Worm (Caenorhabditis elegans) whole organism, L4/young adult: ENCODE data around the gene H20E11.3.

Experiments
- W03F9.2 ChIP-seq: fragments of 150-350 bp; optimal IDR thresholded peaks from 2 replicates; lab custom pipeline; 2014; ENCODE audit warnings: missing biosample characterization, missing genetic modification characterization
- dao-5 ChIP-seq: sonication (generic microtip); optimal IDR thresholded peaks from 2 replicates; lab custom pipeline; 2016; ENCODE audit warnings: missing genotype, missing genetic modification characterization, moderate library complexity, missing compliant biosample characterization
- him-1 ChIP-seq: sonication (generic microtip); optimal IDR thresholded peaks from 2 replicates; lab custom pipeline; 2016; ENCODE audit warnings: missing genotype, missing genetic modification reagents, missing genetic modification characterization, missing compliant biosample characterization

- TF ChIP-seq him-1 (tag; lab: Kevin White, UChicago) = no peak
- TF ChIP-seq W03F9.2 = no peak
- no peak for TF ChIP-seq dao-5 (tag; lab: Kevin White, UChicago)
These were observed 2.9 kb upstream of the H20E11.3 start for ce11 chrIV:6821709-6822108.
